Fruit fly (Drosophila melanogaster): Measurements from ENCODE around the gene CG6638.

The CG6638 gene

dm6 chr3L:8524816-8525625 is 50.9 kb downstream of the CG6638 start, which contains the start of the genes GstO1 and foi (continued):
- no peak for TF ChIP-seq CG11093 (GFP tag; IDR thresholded peaks at IDR 0.05)
- no peak for TF ChIP-seq sens (GFP tag)
- TF ChIP-seq trh (GFP tag; optimal IDR thresholded peaks at IDR 0.05) = no peak
- no peak for TF ChIP-seq CG14050 (GFP tag; IDR thresholded peaks at IDR 0.05)
- TF ChIP-seq chinmo (GFP tag; IDR thresholded peaks at IDR 0.05; ENCODE audit: partially characterized antibody) = peak; percentile 98
- TF ChIP-seq Awh (GFP tag; IDR thresholded peaks at IDR 0.05) = no peak
- peak; percentile 63 for TF ChIP-seq phol (tag; optimal IDR thresholded peaks at IDR 0.05)
- TF ChIP-seq CG9876 (GFP tag; optimal IDR thresholded peaks at IDR 0.05) = no peak
- TF ChIP-seq chif (GFP tag; optimal IDR thresholded peaks at IDR 0.05) = no peak
- no peak for TF ChIP-seq CG2199 (GFP tag; IDR thresholded peaks at IDR 0.05)
- TF ChIP-seq gt (GFP tag; IDR thresholded peaks at IDR 0.05) = no peak
- peak; percentile 86 for TF ChIP-seq CG11560 (tag; IDR thresholded peaks at IDR 0.05)
- TF ChIP-seq CG18476 (GFP tag; optimal IDR thresholded peaks at IDR 0.05) = no peak
- TF ChIP-seq pum (GFP tag; optimal IDR thresholded peaks at IDR 0.05) = no peak
- peak; percentile 74 for TF ChIP-seq CG1603 (tag; optimal IDR thresholded peaks at IDR 0.05)
- TF ChIP-seq CG6765 (GFP tag; optimal IDR thresholded peaks at IDR 0.05) = peak; percentile 44
- TF ChIP-seq CG4854 (GFP tag; optimal IDR thresholded peaks at IDR 0.05) = no peak
- TF ChIP-seq MTF-1 (GFP tag; optimal IDR thresholded peaks at IDR 0.05; ENCODE audit: borderline replicate concordance) = peak; percentile 45
- no peak for TF ChIP-seq Ets65A (GFP tag)
- TF ChIP-seq CG3847 (GFP tag; IDR thresholded peaks at IDR 0.05) = peak; percentile 36
- no peak for TF ChIP-seq CG7928 (GFP tag; optimal IDR thresholded peaks at IDR 0.05)
- TF ChIP-seq CG15514 (GFP tag; optimal IDR thresholded peaks at IDR 0.05) = peak; percentile 88
- no peak for TF ChIP-seq Hr39 (optimal IDR thresholded peaks at IDR 0.05)
- TF ChIP-seq YL-1 (GFP tag; optimal IDR thresholded peaks at IDR 0.05) = no peak
- TF ChIP-seq CG18619 (GFP tag; optimal IDR thresholded peaks at IDR 0.05) = no peak
- TF ChIP-seq otp (GFP tag; IDR thresholded peaks at IDR 0.05) = 0 out of 3 replicates have a peak, but pooled peaks have one; percentile 27
- peak; percentile 24 for TF ChIP-seq HLHmδ (GFP tag; optimal IDR thresholded peaks at IDR 0.05)
- TF ChIP-seq so (GFP tag; IDR thresholded peaks at IDR 0.05) = no peak
- peak; percentile 4 for TF ChIP-seq HLH54F (GFP tag; optimal IDR thresholded peaks at IDR 0.05)
- TF ChIP-seq hbn (GFP tag; IDR thresholded peaks at IDR 0.05; ENCODE audit: partially characterized antibody) = peak; percentile 93
- no peak for TF ChIP-seq Xrp1 (GFP tag; IDR thresholded peaks at IDR 0.05)
- TF ChIP-seq wdn (GFP tag; IDR thresholded peaks at IDR 0.05) = no peak
- TF ChIP-seq gcm2 (GFP tag; optimal IDR thresholded peaks at IDR 0.05) = no peak
- peak; percentile 3 for TF ChIP-seq CG15269 (tag; optimal IDR thresholded peaks at IDR 0.05)
- no peak for TF ChIP-seq ttk (GFP tag; IDR thresholded peaks at IDR 0.05)
- TF ChIP-seq btn (GFP tag; optimal IDR thresholded peaks at IDR 0.05) = no peak
- TF ChIP-seq sna (GFP tag; IDR thresholded peaks at IDR 0.05; ENCODE audit: partially characterized antibody) = peak; percentile 95
- TF ChIP-seq CG13894 (tag; optimal IDR thresholded peaks at IDR 0.05) = peak; percentile 35
- no peak for TF ChIP-seq twi (tag; optimal IDR thresholded peaks at IDR 0.05)
- no peak for TF ChIP-seq maf-S (GFP tag; optimal IDR thresholded peaks at IDR 0.05)
- TF ChIP-seq bcd (GFP tag; optimal IDR thresholded peaks at IDR 0.05) = no peak
- TF ChIP-seq CG15601 (tag; optimal IDR thresholded peaks at IDR 0.05) = peak; percentile 14
- TF ChIP-seq yki (optimal IDR thresholded peaks at IDR 0.05) = no peak
- TF ChIP-seq Poxn (GFP tag; IDR thresholded peaks at IDR 0.05) = no peak
- TF ChIP-seq stwl (tag; optimal IDR thresholded peaks at IDR 0.05) = peak; percentile 95
- TF ChIP-seq tin (GFP tag; optimal IDR thresholded peaks at IDR 0.05) = peak; percentile 35
- no peak for TF ChIP-seq sima (GFP tag; optimal IDR thresholded peaks at IDR 0.05)
- TF ChIP-seq CG18262 (tag; optimal IDR thresholded peaks at IDR 0.05) = peak; percentile 32
- TF ChIP-seq Lpt (GFP tag; optimal IDR thresholded peaks at IDR 0.05) = no peak
- peak; percentile 39 for TF ChIP-seq zfh2 (GFP tag; optimal IDR thresholded peaks at IDR 0.05)
- TF ChIP-seq emc (GFP tag; optimal IDR thresholded peaks at IDR 0.05) = no peak
